Fruit fly (Drosophila melanogaster) whole organism, embryonic: ENCODE data around the gene dmrt11E.

ENCODE experiments used
- Ada2b ChIP-seq: fragments of 200-800 bp; sonication (Bioruptor generic); IDR thresholded peaks from 2 replicates; pipeline ENCODE4 v1.3.6; 2022; ENCODE audit warnings: missing biosample characterization, missing genetic modification characterization
- Aef1 ChIP-seq: fragments of 200-800 bp; sonication (Bioruptor generic); IDR thresholded peaks from 3 replicates; pipeline ENCODE4 v1.3.6; 2022; ENCODE audit warnings: missing biosample characterization, missing genetic modification characterization
- B-H1 ChIP-seq: fragments of 200-800 bp; sonication (Bioruptor generic); IDR thresholded peaks from 3 replicates; pipeline ENCODE4 v1.3.6; 2022; ENCODE audit warnings: missing biosample characterization, missing genetic modification characterization
- CG11398 ChIP-seq: fragments of 200-800 bp; sonication (Bioruptor generic); optimal IDR thresholded peaks from 2 replicates; lab custom pipeline; 2016; ENCODE audit warnings: missing biosample characterization, missing genetic modification characterization
- CG12071 ChIP-seq: fragments of 200-800 bp; sonication (Bioruptor generic); optimal IDR thresholded peaks from 3 replicates; lab custom pipeline; 2018; ENCODE audit warnings: missing biosample characterization, mild to moderate bottlenecking, missing genetic modification characterization
- CG12104 ChIP-seq: fragments of 200-800 bp; sonication (Bioruptor generic); optimal IDR thresholded peaks from 3 replicates; lab custom pipeline; 2016; ENCODE audit warnings: missing biosample characterization, missing genetic modification characterization
- CG15073 ChIP-seq: fragments of 200-800 bp; sonication (Bioruptor generic); optimal IDR thresholded peaks from 2 replicates; lab custom pipeline; 2016; ENCODE audit warnings: missing biosample characterization, missing genetic modification characterization
- CG2129 ChIP-seq: fragments of 200-800 bp; sonication (Bioruptor generic); IDR thresholded peaks from 2 replicates; pipeline ENCODE4 v1.3.6; 2022; ENCODE audit warnings: missing biosample characterization, missing genetic modification characterization; ENCODE audit not compliant: partially characterized antibody
- CG3847 ChIP-seq: fragments of 200-800 bp; sonication (Bioruptor generic); IDR thresholded peaks from 2 replicates; pipeline ENCODE4 v1.3.6; 2022; ENCODE audit warnings: missing biosample characterization, missing genetic modification characterization
- CG3995 ChIP-seq: fragments of 200-800 bp; sonication (Bioruptor generic); optimal IDR thresholded peaks from 3 replicates; lab custom pipeline; 2016; ENCODE audit warnings: missing biosample characterization, missing genetic modification characterization
- CG4424 ChIP-seq: fragments of 200-800 bp; sonication (Bioruptor generic); optimal IDR thresholded peaks from 3 replicates; lab custom pipeline; 2016; ENCODE audit warnings: missing biosample characterization, missing genetic modification characterization
- CG4617 ChIP-seq: fragments of 200-800 bp; sonication (Bioruptor generic); optimal IDR thresholded peaks from 3 replicates; lab custom pipeline; 2016; ENCODE audit warnings: missing biosample characterization, missing genetic modification characterization, borderline replicate concordance
- CG5953 ChIP-seq: fragments of 200-800 bp; sonication (Bioruptor generic); IDR thresholded peaks from 2 replicates; pipeline ENCODE4 v1.3.6; 2022; ENCODE audit warnings: missing biosample characterization, missing genetic modification characterization
- CG6654 ChIP-seq: fragments of 200-800 bp; sonication (Bioruptor generic); optimal IDR thresholded peaks from 2 replicates; lab custom pipeline; 2017; ENCODE audit warnings: missing biosample characterization, mild to moderate bottlenecking, missing genetic modification characterization
- CG6813 ChIP-seq: fragments of 200-800 bp; sonication (Bioruptor generic); optimal IDR thresholded peaks from 2 replicates; lab custom pipeline; 2017; ENCODE audit warnings: missing biosample characterization, missing genetic modification characterization, mild to moderate bottlenecking, moderate library complexity, missing genetic modification reagents
- CG7372 ChIP-seq: fragments of 200-800 bp; sonication (Bioruptor generic); IDR thresholded peaks from 2 replicates; pipeline ENCODE4 v1.3.6; 2022; ENCODE audit warnings: missing biosample characterization, missing genetic modification characterization
- CG9215 ChIP-seq: fragments of 200-800 bp; sonication (Bioruptor generic); IDR thresholded peaks from 2 replicates; pipeline ENCODE4 v1.3.6; 2022; ENCODE audit warnings: missing biosample characterization, missing genetic modification characterization
- Dfd ChIP-seq, 2 experiments: fragments of >200 bp; optimal IDR thresholded peaks; 2 replicates each; lab custom pipeline; 2017; ENCODE audit warnings: missing biosample characterization in 2 of 2, missing genetic modification characterization in 2 of 2
- Dip2 ChIP-seq: fragments of 200-800 bp; sonication (Bioruptor generic); IDR thresholded peaks from 2 replicates; pipeline ENCODE4 v1.3.6; 2022; ENCODE audit warnings: missing biosample characterization, missing genetic modification characterization
- Dip3 ChIP-seq: fragments of 200-800 bp; sonication (Bioruptor generic); optimal IDR thresholded peaks from 3 replicates; lab custom pipeline; 2016; ENCODE audit warnings: missing biosample characterization, missing genetic modification characterization
- E2f1 ChIP-seq: fragments of 200-800 bp; sonication (Bioruptor generic); IDR thresholded peaks from 2 replicates; pipeline ENCODE4 v1.3.6; 2022; ENCODE audit warnings: missing biosample characterization, missing genetic modification characterization
- ERR ChIP-seq: fragments of 200-800 bp; sonication (Bioruptor generic); optimal IDR thresholded peaks from 2 replicates; lab custom pipeline; 2016; ENCODE audit warnings: missing biosample characterization, missing genetic modification characterization
- Ets65A ChIP-seq: fragments of 200-800 bp; sonication (Bioruptor generic); peaks from one replicate; lab custom pipeline; 2016; ENCODE audit warnings: missing biosample characterization, missing genetic modification characterization
- Hmr ChIP-seq: fragments of 200-800 bp; sonication (Bioruptor generic); optimal IDR thresholded peaks from 3 replicates; lab custom pipeline; 2017; ENCODE audit warnings: mild to moderate bottlenecking, missing biosample characterization, missing genetic modification reagents, missing genetic modification characterization
- Hmx ChIP-seq: fragments of 200-800 bp; sonication (Bioruptor generic); optimal IDR thresholded peaks from 2 replicates; lab custom pipeline; 2016; ENCODE audit warnings: missing biosample characterization, missing genetic modification characterization
- MBD-R2 ChIP-seq: fragments of 200-800 bp; sonication (Bioruptor generic); IDR thresholded peaks from 2 replicates; pipeline ENCODE4 v1.3.6; 2022; ENCODE audit warnings: missing biosample characterization, missing genetic modification characterization
- Med ChIP-seq: fragments of 200-800 bp; sonication (Bioruptor generic); peaks from one replicate; lab custom pipeline; 2016; ENCODE audit warnings: missing biosample characterization, missing genetic modification characterization, mild to moderate bottlenecking, inconsistent platforms, moderate library complexity
- Nf-YA ChIP-seq: fragments of 200-800 bp; sonication (Bioruptor generic); IDR thresholded peaks from 2 replicates; pipeline ENCODE4 v1.3.6; 2022; ENCODE audit warnings: missing biosample characterization, missing genetic modification characterization
- Nf-YC ChIP-seq: fragments of 200-800 bp; optimal IDR thresholded peaks from 3 replicates; lab custom pipeline; 2019; ENCODE audit warnings: missing biosample characterization, mild to moderate bottlenecking, missing genetic modification characterization, moderate library complexity
- Ravus ChIP-seq: fragments of 200-800 bp; sonication (Bioruptor generic); IDR thresholded peaks from 2 replicates; pipeline ENCODE4 v1.3.6; 2022; ENCODE audit warnings: missing biosample characterization, missing genetic modification characterization
- Rx ChIP-seq: fragments of 200-800 bp; sonication (Bioruptor generic); IDR thresholded peaks from 2 replicates; pipeline ENCODE4 v1.3.6; 2022; ENCODE audit warnings: missing biosample characterization, missing genetic modification characterization
- Six4 ChIP-seq: fragments of 200-800 bp; sonication (Bioruptor generic); optimal IDR thresholded peaks from 2 replicates; lab custom pipeline; 2016; ENCODE audit warnings: missing biosample characterization, missing genetic modification characterization
- Spps ChIP-seq: fragments of 200-800 bp; sonication (Bioruptor generic); optimal IDR thresholded peaks from 2 replicates; lab custom pipeline; 2018; ENCODE audit warnings: missing biosample characterization, mild to moderate bottlenecking, missing genetic modification characterization
- Sry-β ChIP-seq: fragments of 200-800 bp; sonication (Bioruptor generic); optimal IDR thresholded peaks from 2 replicates; lab custom pipeline; 2018; ENCODE audit warnings: missing biosample characterization, mild to moderate bottlenecking, missing genetic modification characterization, moderate library complexity
- YL-1 ChIP-seq: fragments of 200-800 bp; sonication (Bioruptor generic); optimal IDR thresholded peaks from 3 replicates; lab custom pipeline; 2017; ENCODE audit warnings: missing biosample characterization, mild to moderate bottlenecking, missing genetic modification characterization
- ap ChIP-seq: fragments of 200-800 bp; sonication (Bioruptor generic); IDR thresholded peaks from 2 replicates; pipeline ENCODE4 v1.3.6; 2022; ENCODE audit warnings: missing biosample characterization, missing genetic modification characterization
- bbx ChIP-seq: fragments of 200-800 bp; sonication (Bioruptor generic); IDR thresholded peaks from 2 replicates; pipeline ENCODE4 v1.3.6; 2022; ENCODE audit warnings: missing biosample characterization, missing genetic modification characterization; ENCODE audit not compliant: partially characterized antibody
- chn ChIP-seq: fragments of 200-800 bp; sonication (Bioruptor generic); optimal IDR thresholded peaks from 2 replicates; lab custom pipeline; 2016; ENCODE audit warnings: missing biosample characterization, missing genetic modification characterization
- grn ChIP-seq: fragments of 200-800 bp; sonication (Bioruptor generic); optimal IDR thresholded peaks from 3 replicates; lab custom pipeline; 2017; ENCODE audit warnings: missing biosample characterization, missing genetic modification characterization
- her ChIP-seq: fragments of 200-800 bp; sonication (Bioruptor generic); optimal IDR thresholded peaks from 2 replicates; lab custom pipeline; 2016; ENCODE audit warnings: missing biosample characterization, missing genetic modification characterization
- ind ChIP-seq: fragments of 200-800 bp; sonication (Bioruptor generic); optimal IDR thresholded peaks from 3 replicates; lab custom pipeline; 2016; ENCODE audit warnings: missing biosample characterization, missing genetic modification characterization
- klu ChIP-seq: fragments of 200-800 bp; sonication (Bioruptor generic); IDR thresholded peaks from 2 replicates; pipeline ENCODE4 v1.3.6; 2022; ENCODE audit warnings: missing biosample characterization, missing genetic modification characterization
- nom ChIP-seq: fragments of 200-800 bp; sonication (Bioruptor generic); optimal IDR thresholded peaks from 2 replicates; lab custom pipeline; 2017; ENCODE audit warnings: missing biosample characterization, missing genetic modification characterization, mild to moderate bottlenecking, moderate library complexity, missing genetic modification reagents
- oc ChIP-seq: fragments of 200-800 bp; sonication (Bioruptor generic); optimal IDR thresholded peaks from 2 replicates; lab custom pipeline; 2018; ENCODE audit warnings: missing biosample characterization, mild to moderate bottlenecking, missing genetic modification characterization, moderate library complexity
- peb ChIP-seq: fragments of 200-800 bp; sonication (Bioruptor generic); IDR thresholded peaks from 2 replicates; pipeline ENCODE4 v1.3.6; 2022; ENCODE audit warnings: missing biosample characterization, missing genetic modification characterization
- so ChIP-seq: fragments of 200-800 bp; sonication (Bioruptor generic); IDR thresholded peaks from 3 replicates; pipeline ENCODE4 v1.3.6; 2022; ENCODE audit warnings: missing biosample characterization, missing genetic modification characterization
- stwl ChIP-seq: fragments of 200-800 bp; sonication (Bioruptor generic); optimal IDR thresholded peaks from 3 replicates; lab custom pipeline; 2018; ENCODE audit warnings: missing biosample characterization, mild to moderate bottlenecking, missing genetic modification characterization, moderate library complexity
- z ChIP-seq: fragments of 200-800 bp; sonication (Bioruptor generic); IDR thresholded peaks from 3 replicates; pipeline ENCODE4 v1.3.6; 2022; ENCODE audit warnings: missing biosample characterization, missing genetic modification characterization
- zf30C ChIP-seq: fragments of 200-800 bp; sonication (Bioruptor generic); optimal IDR thresholded peaks from 3 replicates; lab custom pipeline; 2018; ENCODE audit warnings: missing biosample characterization, mild to moderate bottlenecking, missing genetic modification characterization
- zfh1 ChIP-seq: fragments of 200-800 bp; sonication (Bioruptor generic); IDR thresholded peaks from 3 replicates; pipeline ENCODE4 v1.3.6; 2022; ENCODE audit warnings: missing biosample characterization, missing genetic modification characterization

dmrt11E gene

dm6 chrX:13373239-13374153 lies 5.5 kb downstream of the dmrt11E start (continued):
- TF ChIP-seq ERR (GFP tag; lab: Kevin White, UChicago) (no peak), Sry-β (GFP tag; lab: Kevin White, UChicago) (peak; percentile 41), Nf-YA (0 out of 2 replicates have a peak, but pooled peaks have one; percentile 41), Hmr (GFP tag; lab: Kevin White, UChicago) (peak; percentile 89), her (GFP tag; lab: Kevin White, UChicago) (no peak), CG3847 (GFP tag; lab: Robert Waterston, UW) (peak; percentile 73), E2f1 (peak; percentile 81), YL-1 (GFP tag; lab: Kevin White, UChicago) (peak; percentile 48), peb (GFP tag; lab: Robert Waterston, UW) (peak; percentile 74), z (GFP tag; lab: Robert Waterston, UW) (peak; percentile 79; the same call in 2 of the 3 replicates), Ada2b (peak; percentile 80), Ets65A (GFP tag; lab: Kevin White, UChicago) (peak; percentile 79), Dfd (GFP tag; optimal IDR thresholded peaks at IDR 0.05; lab: Kevin White, UChicago) (no peak), Med (GFP tag; lab: Kevin White, UChicago) (peak; percentile 79), Dip2 (GFP tag; lab: Robert Waterston, UW) (no peak), CG11398 (no peak), CG7372 (GFP tag; lab: Robert Waterston, UW) (peak; percentile 55; the same call in 1 of the 2 replicates), ap (peak; percentile 64), CG15073 (GFP tag; lab: Kevin White, UChicago) (peak; percentile 39), Aef1 (GFP tag; lab: Robert Waterston, UW) (peak; percentile 76), Spps (tag; lab: Kevin White, UChicago) (peak; percentile 62), zfh1 (peak; percentile 80), chn (GFP tag; lab: Kevin White, UChicago) (peak; percentile 35), CG12104 (GFP tag; lab: Kevin White, UChicago) (peak; percentile 54), so (peak; percentile 89), grn (GFP tag; lab: Kevin White, UChicago) (peak; percentile 74), CG5953 (peak; percentile 67; the same call in 1 of the 2 replicates), CG4424 (GFP tag; lab: Kevin White, UChicago) (peak; percentile 84), ind (GFP tag; lab: Kevin White, UChicago) (peak; percentile 84), Nf-YC (tag; lab: Kevin White, UChicago) (peak; percentile 73), Six4 (GFP tag; lab: Kevin White, UChicago) (peak; percentile 77), CG3995 (no peak), B-H1 (GFP tag; lab: Robert Waterston, UW) (peak; percentile 75; the same call in 2 of the 3 replicates), CG6654 (peak; percentile 3), stwl (tag; lab: Kevin White, UChicago) (peak; percentile 10), oc (peak; percentile 86), CG4617 (GFP tag; lab: Kevin White, UChicago) (peak; percentile 39), bbx (GFP tag; lab: Robert Waterston, UW) (no peak), CG12071 (GFP tag; lab: Kevin White, UChicago) (peak; percentile 73), CG6813 (GFP tag; lab: Kevin White, UChicago) (peak; percentile 76), nom (GFP tag; lab: Kevin White, UChicago) (peak; percentile 68), klu (GFP tag; lab: Robert Waterston, UW) (peak; percentile 51; the same call in 1 of the 2 replicates), Rx (GFP tag; lab: Robert Waterston, UW) (peak; percentile 66), MBD-R2 (GFP tag; lab: Robert Waterston, UW) (peak; percentile 70; the same call in 1 of the 2 replicates), CG9215 (GFP tag; lab: Robert Waterston, UW) (peak; percentile 72), CG2129 (no peak), zf30C (GFP tag; lab: Kevin White, UChicago) (peak; percentile 97), Hmx (GFP tag; lab: Kevin White, UChicago) (no peak), Dip3 (GFP tag; lab: Kevin White, UChicago) (peak; percentile 23), Ravus (GFP tag; lab: Robert Waterston, UW) (peak; percentile 37)
